Worm (Caenorhabditis elegans) whole organism, mixed stage, embryonic: Measurements from ENCODE around the gene F28B12.1.

ENCODE experiments used
- bed-3 ChIP-seq: fragments of 200-800 bp; sonication (Bioruptor generic); optimal IDR thresholded peaks from 3 replicates; lab custom pipeline; 2018; ENCODE audit warnings: mild to moderate bottlenecking, missing genetic modification characterization, moderate library complexity, missing compliant biosample characterization
- cnd-1 ChIP-seq: fragments of 200-800 bp; sonication (Bioruptor generic); optimal IDR thresholded peaks from 2 replicates; lab custom pipeline; 2018; ENCODE audit warnings: mild to moderate bottlenecking, missing genetic modification characterization, missing compliant biosample characterization
- elt-3 ChIP-seq: fragments of 150-350 bp; optimal IDR thresholded peaks from 2 replicates; lab custom pipeline; 2014; ENCODE audit warnings: missing biosample characterization, missing genetic modification characterization
- ham-2 ChIP-seq: fragments of 200-800 bp; sonication (Bioruptor generic); optimal IDR thresholded peaks from 2 replicates; lab custom pipeline; 2018; ENCODE audit warnings: mild to moderate bottlenecking, missing genetic modification characterization, missing compliant biosample characterization
- lsy-2 ChIP-seq: fragments of 150-350 bp; optimal IDR thresholded peaks from 2 replicates; lab custom pipeline; 2014; ENCODE audit warnings: missing biosample characterization, missing genetic modification characterization
- nhr-12 ChIP-seq: fragments of 150-350 bp; optimal IDR thresholded peaks from 2 replicates; lab custom pipeline; 2014; ENCODE audit warnings: missing biosample characterization, missing genetic modification characterization
- nhr-237 ChIP-seq: fragments of 150-350 bp; optimal IDR thresholded peaks from 2 replicates; lab custom pipeline; 2014; ENCODE audit warnings: missing biosample characterization, missing genetic modification characterization
- pha-4 ChIP-seq: fragments of 150-350 bp; optimal IDR thresholded peaks from 2 replicates; lab custom pipeline; 2018; ENCODE audit warnings: missing biosample characterization, missing genetic modification reagents, missing genetic modification characterization
- snpc-4 ChIP-seq: fragments of 150-350 bp; optimal IDR thresholded peaks from 2 replicates; lab custom pipeline; 2014; ENCODE audit warnings: missing biosample characterization, missing genetic modification characterization
- sptf-1 ChIP-seq: sonication (generic microtip); optimal IDR thresholded peaks from 2 replicates; lab custom pipeline; 2017; ENCODE audit warnings: mild to moderate bottlenecking, missing genetic modification characterization, moderate library complexity, missing compliant biosample characterization
- unc-39 ChIP-seq: fragments of 150-350 bp; optimal IDR thresholded peaks from 2 replicates; lab custom pipeline; 2014; ENCODE audit warnings: missing biosample characterization, missing genetic modification characterization
- unc-62 ChIP-seq: fragments of 150-350 bp; optimal IDR thresholded peaks from 2 replicates; lab custom pipeline; 2014; ENCODE audit warnings: missing biosample characterization, missing genetic modification reagents, missing genetic modification characterization
- zip-8 ChIP-seq: fragments of 150-350 bp; optimal IDR thresholded peaks from 2 replicates; lab custom pipeline; 2014; ENCODE audit warnings: missing biosample characterization, missing genetic modification characterization
- ztf-11 ChIP-seq: fragments of 150-350 bp; optimal IDR thresholded peaks from 2 replicates; lab custom pipeline; 2014; ENCODE audit warnings: missing biosample characterization, missing genetic modification characterization

- TF ChIP-seq snpc-4 (tag; lab: Kevin White, UChicago) (no peak), sptf-1 (no peak), elt-3 (tag; lab: Kevin White, UChicago) (no peak), lsy-2 (no peak), unc-39 (tag; lab: Kevin White, UChicago) (no peak), nhr-12 (tag; lab: Kevin White, UChicago) (no peak), nhr-237 (tag; lab: Kevin White, UChicago) (no peak), zip-8 (tag; lab: Kevin White, UChicago) (no peak), bed-3 (no peak), cnd-1 (no peak), unc-62 (no peak), ham-2 (GFP tag; lab: Kevin White, UChicago) (no peak), ztf-11 (no peak), pha-4 (tag; lab: Kevin White, UChicago) (no peak)
Observed at ce11 chrII:5936009-5936408, 6.7 kb upstream of the F28B12.1 start.
